Fruit fly (Drosophila melanogaster): Measurements from ENCODE around the gene DIP-epsilon.

The DIP-epsilon gene

DNA sequence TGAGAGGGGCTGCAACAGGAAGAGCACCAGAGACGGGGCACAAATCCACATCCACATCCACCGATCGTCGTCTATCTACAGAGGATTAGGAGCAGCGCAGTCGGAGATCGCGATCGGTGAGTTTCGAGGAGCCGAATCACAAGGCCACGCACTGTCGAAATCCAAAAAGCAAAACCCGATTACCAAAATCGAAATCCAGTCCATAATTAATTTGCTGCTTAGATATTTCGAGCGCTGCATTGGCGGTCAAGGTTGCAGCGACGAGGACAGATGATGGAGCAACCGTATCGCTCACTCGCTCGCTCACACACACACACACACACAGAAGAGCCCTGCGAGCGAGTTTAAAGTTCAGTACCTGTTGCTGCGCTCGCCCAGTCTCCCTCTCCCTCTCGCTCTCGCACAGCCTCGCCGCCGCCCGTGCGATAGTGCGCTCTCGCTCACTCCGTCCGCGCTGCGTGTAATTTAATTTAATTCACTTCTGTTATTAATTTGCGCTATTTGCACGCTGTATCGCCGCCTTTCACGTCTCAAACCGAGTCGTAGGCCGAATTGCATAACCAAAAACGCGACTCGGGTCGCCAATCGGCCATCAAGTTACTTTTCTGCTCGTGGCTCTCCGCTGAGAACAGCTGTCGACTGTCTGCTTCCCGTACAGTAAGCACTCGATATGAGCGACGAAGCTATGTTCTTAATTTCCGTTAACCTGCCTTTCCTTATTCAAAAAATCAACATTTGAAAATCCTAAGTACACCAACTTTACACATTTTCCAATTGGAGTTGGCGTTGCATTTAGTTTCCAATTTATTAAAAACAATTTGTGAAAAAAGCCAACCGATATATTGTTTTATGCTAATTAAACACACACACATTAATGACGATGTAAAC, 71.9 kb downstream of the DIP-epsilon start (continued):
- peak in 1 of 2 experiments; percentile 14 for TF ChIP-seq tll (GFP tag; optimal IDR thresholded peaks at IDR 0.05)
- peak; percentile 45 for TF ChIP-seq CG9437 (GFP tag; optimal IDR thresholded peaks at IDR 0.05)
- TF ChIP-seq CG10654 (GFP tag; optimal IDR thresholded peaks at IDR 0.05) = no peak
- TF ChIP-seq Hmx (GFP tag; optimal IDR thresholded peaks at IDR 0.05) = peak; percentile 12
- peak; percentile 39 for TF ChIP-seq CG13624 (GFP tag; optimal IDR thresholded peaks at IDR 0.05)
- peak; percentile 87 for TF ChIP-seq Med (GFP tag)
- peak; percentile 28; the same call in 1 of the 4 replicates for TF ChIP-seq Gug (GFP tag; IDR thresholded peaks at IDR 0.05)
- TF ChIP-seq Dek (tag; optimal IDR thresholded peaks at IDR 0.05) = peak; percentile 55
- TF ChIP-seq tx (GFP tag; optimal IDR thresholded peaks at IDR 0.05) = peak; percentile 44
- peak; percentile 73 for TF ChIP-seq row (GFP tag; IDR thresholded peaks at IDR 0.05)
- TF ChIP-seq Adf1 (GFP tag; IDR thresholded peaks at IDR 0.05) = peak; percentile 16; the same call in 1 of the 2 replicates
- TF ChIP-seq D19A (tag; optimal IDR thresholded peaks at IDR 0.05) = no peak
- no peak for TF ChIP-seq crc (GFP tag; optimal IDR thresholded peaks at IDR 0.05)
- no peak for TF ChIP-seq salm (tag; optimal IDR thresholded peaks at IDR 0.05)
- TF ChIP-seq CG9932 (GFP tag; IDR thresholded peaks at IDR 0.05) = peak; percentile 37; the same call in 1 of the 2 replicates
- peak; percentile 18 for TF ChIP-seq nmo (GFP tag; optimal IDR thresholded peaks at IDR 0.05)
- TF ChIP-seq CG13287 (GFP tag; IDR thresholded peaks at IDR 0.05; ENCODE audit: partially characterized antibody) = no peak; the same call in 1 of the 2 replicates
- no peak for TF ChIP-seq BEAF-32 (GFP tag; optimal IDR thresholded peaks at IDR 0.05)
- peak; percentile 95 for TF ChIP-seq grau (tag; optimal IDR thresholded peaks at IDR 0.05)
- TF ChIP-seq CG10431 (GFP tag; optimal IDR thresholded peaks at IDR 0.05) = no peak
- TF ChIP-seq Side (GFP tag; optimal IDR thresholded peaks at IDR 0.05) = peak; percentile 4
- peak; percentile 37 for TF ChIP-seq HHEX (GFP tag; optimal IDR thresholded peaks at IDR 0.05)
- peak in 1 of 3 experiments; percentile 5 for TF ChIP-seq lola (GFP tag; optimal IDR thresholded peaks at IDR 0.05)
- peak; percentile 11 for TF ChIP-seq Myb (GFP tag; optimal IDR thresholded peaks at IDR 0.05)
- TF ChIP-seq Jarid2 (GFP tag; optimal IDR thresholded peaks at IDR 0.05) = peak; percentile 33
- peak; percentile 12; the same call in 1 of the 2 replicates for TF ChIP-seq Awh (GFP tag; IDR thresholded peaks at IDR 0.05)
- peak; percentile 42 for TF ChIP-seq dmrt99B (tag; optimal IDR thresholded peaks at IDR 0.05)
- TF ChIP-seq CG4424 (GFP tag; optimal IDR thresholded peaks at IDR 0.05) = peak; percentile 44
- TF ChIP-seq CG14441 (GFP tag; IDR thresholded peaks at IDR 0.05) = peak; percentile 34; the same call in 1 of the 2 replicates
- 0 out of 3 replicates have a peak, but pooled peaks have one; percentile 15 for TF ChIP-seq croc (GFP tag; conservative IDR thresholded peaks at IDR 0.05)
- TF ChIP-seq CG13894 (tag; optimal IDR thresholded peaks at IDR 0.05) = no peak
- TF ChIP-seq HLH4C (GFP tag; IDR thresholded peaks at IDR 0.05; ENCODE audit: partially characterized antibody) = no peak
- peak; percentile 25 for TF ChIP-seq pum (GFP tag; optimal IDR thresholded peaks at IDR 0.05)
- TF ChIP-seq CG15073 (GFP tag; optimal IDR thresholded peaks at IDR 0.05) = no peak
- TF ChIP-seq cas (GFP tag; IDR thresholded peaks at IDR 0.05) = peak; percentile 26; the same call in 1 of the 2 replicates
- no peak for TF ChIP-seq bbx (GFP tag; IDR thresholded peaks at IDR 0.05; ENCODE audit: partially characterized antibody)
- TF ChIP-seq al (GFP tag; IDR thresholded peaks at IDR 0.05) = peak; percentile 18; the same call in 1 of the 2 replicates
- TF ChIP-seq az2 (GFP tag; optimal IDR thresholded peaks at IDR 0.05) = peak; percentile 33
- no peak for TF ChIP-seq CG4282 (GFP tag; optimal IDR thresholded peaks at IDR 0.05)
- no peak for TF ChIP-seq slou (GFP tag; optimal IDR thresholded peaks at IDR 0.05)
- peak; percentile 66 for TF ChIP-seq Rfx (GFP tag; IDR thresholded peaks at IDR 0.05)
- peak; percentile 12 for TF ChIP-seq CG4820 (GFP tag; optimal IDR thresholded peaks at IDR 0.05)
- peak; percentile 46 for TF ChIP-seq phol (tag; optimal IDR thresholded peaks at IDR 0.05)
- TF ChIP-seq CG1832 (GFP tag; optimal IDR thresholded peaks at IDR 0.05) = peak; percentile 96
- peak; percentile 49 for TF ChIP-seq CG15269 (tag; optimal IDR thresholded peaks at IDR 0.05)
- peak; percentile 23; the same call in 1 of the 2 replicates for TF ChIP-seq danr (GFP tag; IDR thresholded peaks at IDR 0.05)
- TF ChIP-seq gro (GFP tag; optimal IDR thresholded peaks at IDR 0.05) = peak; percentile 37
